Fruit fly (Drosophila melanogaster) Kc167 (cell line): Measurements from ENCODE around the gene nAChRalpha7.

Source experiments
- Myc ChIP-seq: fragments of >200 bp; optimal IDR thresholded peaks from 2 replicates; lab custom pipeline; 2017; ENCODE audit warnings: missing external identifiers
- Sin3A ChIP-seq: fragments of >200 bp; optimal IDR thresholded peaks from 2 replicates; lab custom pipeline; 2018; ENCODE audit warnings: missing external identifiers
- h ChIP-seq: fragments of >200 bp; optimal IDR thresholded peaks from 3 replicates; lab custom pipeline; 2018; ENCODE audit warnings: missing external identifiers
- insv ChIP-seq: fragments of >200 bp; optimal IDR thresholded peaks from 3 replicates; lab custom pipeline; 2018; ENCODE audit warnings: missing external identifiers
- psq ChIP-seq: fragments of >200 bp; optimal IDR thresholded peaks from 2 replicates; lab custom pipeline; 2017; ENCODE audit warnings: missing external identifiers
- ttk ChIP-seq: sonication (Bioruptor generic); optimal IDR thresholded peaks from 2 replicates; lab custom pipeline; 2017; ENCODE audit warnings: missing external identifiers

The nAChRalpha7 gene

DNA sequence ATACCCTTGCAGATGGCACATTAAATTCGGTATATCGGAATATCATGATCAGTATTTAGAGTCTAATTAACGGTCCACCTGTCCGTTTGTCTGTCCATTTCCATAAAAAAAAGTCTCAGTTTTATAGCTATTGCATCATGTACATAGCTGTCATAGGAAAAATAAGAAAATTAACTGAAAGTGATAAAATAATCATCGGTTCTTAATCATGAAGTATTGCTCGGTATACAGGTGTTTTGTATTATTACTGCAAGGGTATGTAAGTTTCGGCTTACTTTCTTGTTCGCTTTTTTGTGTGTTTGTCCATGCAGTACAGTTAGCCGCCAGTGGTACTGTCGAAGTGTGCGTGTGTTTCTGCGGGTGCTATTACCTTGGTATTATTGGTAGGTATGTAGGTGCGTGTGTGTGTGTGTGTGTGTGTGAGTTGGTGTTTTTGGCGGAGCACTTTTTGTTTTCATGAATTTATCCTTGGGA is 6.4 kb upstream of the nAChRalpha7 start:
- TF ChIP-seq psq = no peak
- no peak for TF ChIP-seq h (lab: Kevin White, UChicago)
- TF ChIP-seq Myc (lab: Kevin White, UChicago) = no peak
- no peak for TF ChIP-seq Sin3A (lab: Kevin White, UChicago)
- TF ChIP-seq ttk (lab: Kevin White, UChicago) = no peak
- TF ChIP-seq insv (lab: Kevin White, UChicago) = no peak

DNA sequence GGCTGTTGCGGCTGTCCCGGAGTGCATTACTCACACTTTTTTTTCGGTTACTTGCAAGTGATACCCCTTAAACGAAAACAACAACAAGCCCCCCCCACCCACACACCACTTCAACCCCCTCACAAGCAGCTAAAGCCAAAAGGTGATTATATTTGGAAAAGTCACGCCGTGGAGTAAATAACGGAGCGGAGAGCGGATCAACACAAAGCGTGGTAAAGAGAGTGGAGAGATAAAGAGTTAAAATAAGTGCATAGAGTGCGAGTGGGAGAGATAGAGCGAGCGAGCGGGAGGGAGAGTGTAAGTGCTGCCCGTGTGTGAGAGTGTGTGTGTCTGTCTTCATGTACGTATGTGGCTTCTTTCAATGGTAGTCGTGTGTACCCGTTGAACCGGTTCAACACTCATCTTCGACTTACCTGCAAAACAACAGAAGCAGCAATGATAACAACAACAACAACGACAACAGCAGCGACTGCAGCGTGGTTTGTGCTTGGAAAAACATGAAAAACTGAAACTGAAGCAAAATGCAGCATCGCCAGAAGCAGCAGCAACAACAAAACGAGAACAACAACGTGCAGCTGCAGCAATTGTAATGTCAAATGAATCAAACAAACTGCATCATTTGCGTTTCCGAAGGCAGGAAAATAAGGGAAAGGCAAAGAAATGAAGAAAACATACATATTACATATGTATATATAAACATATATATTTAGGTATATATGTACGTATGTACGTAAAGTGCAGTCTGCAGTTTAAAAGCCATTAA is 5.4 kb upstream of the nAChRalpha7 start:
- TF ChIP-seq Sin3A (lab: Kevin White, UChicago) (no peak), insv (lab: Kevin White, UChicago) (no peak), Myc (lab: Kevin White, UChicago) (no peak), psq (no peak), ttk (lab: Kevin White, UChicago) (no peak), h (lab: Kevin White, UChicago) (no peak)

DNA sequence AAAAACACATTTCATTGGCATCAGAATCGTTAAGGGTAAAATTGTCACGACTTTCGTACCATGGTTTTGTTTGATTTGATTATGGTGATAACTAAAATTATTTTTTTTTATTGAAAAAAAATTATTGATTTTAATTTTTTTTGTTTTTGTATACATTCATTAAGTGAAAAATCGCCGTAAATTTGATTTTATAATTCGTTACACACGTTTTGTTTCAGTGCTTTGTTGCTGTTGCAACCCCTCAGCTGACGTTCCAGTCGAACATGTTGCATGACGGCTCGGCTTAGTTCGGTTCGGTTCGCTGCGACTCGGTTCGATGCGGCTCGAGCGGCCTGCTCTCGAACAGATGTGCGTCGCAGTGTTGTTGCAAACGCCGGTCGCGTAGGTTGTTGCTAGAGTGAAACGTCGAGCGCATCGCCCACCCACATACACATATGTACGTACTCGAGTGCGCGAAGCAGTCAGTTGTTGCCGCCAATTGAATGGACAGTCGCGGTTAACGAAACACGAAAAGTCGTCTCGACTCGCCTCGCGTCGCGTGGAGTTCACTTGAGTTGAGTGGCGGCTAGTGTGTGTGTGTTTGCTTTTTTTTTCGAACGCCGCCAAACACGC is 4.7 kb upstream of the nAChRalpha7 start, which contains the start of gene kek5:
Gene kek5 (plus strand): TSS at position 352 of the 612 bp plus-strand sequence.
- TF ChIP-seq ttk (lab: Kevin White, UChicago) = no peak
- TF ChIP-seq insv (lab: Kevin White, UChicago) = no peak
- TF ChIP-seq Sin3A (lab: Kevin White, UChicago) = no peak
- no peak for TF ChIP-seq Myc (lab: Kevin White, UChicago)
- no peak for TF ChIP-seq h (lab: Kevin White, UChicago)

DNA sequence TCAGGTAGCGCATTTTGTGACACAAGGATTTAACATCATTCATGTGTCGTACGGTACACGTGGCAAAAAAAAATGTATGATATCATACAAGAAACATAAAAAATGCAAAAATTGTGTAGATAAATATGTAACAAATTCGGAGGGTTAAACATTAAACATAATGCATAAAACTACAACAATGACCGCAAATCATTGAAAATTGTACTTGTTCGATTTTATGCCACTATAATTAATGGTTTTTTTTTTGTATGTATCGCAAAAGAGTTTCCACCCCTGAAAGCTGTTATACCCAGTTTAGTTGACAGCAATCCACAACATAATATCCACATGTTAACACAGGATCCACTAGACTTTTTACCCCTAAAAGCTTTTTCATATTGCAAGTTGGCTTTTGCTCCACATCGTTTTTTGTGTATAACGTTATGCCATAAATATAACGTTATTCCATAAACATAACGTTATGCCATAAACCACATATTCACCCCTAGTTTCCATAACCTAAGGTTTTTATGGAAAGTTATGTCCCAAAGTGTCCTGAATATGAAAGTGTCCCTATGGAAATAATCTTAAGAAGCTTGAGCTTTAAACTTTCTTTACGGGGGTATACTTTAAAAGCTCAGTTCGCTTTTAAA is 704 bp upstream of the nAChRalpha7 start:
- no peak for TF ChIP-seq insv (lab: Kevin White, UChicago)
- no peak for TF ChIP-seq psq
- no peak for TF ChIP-seq Myc (lab: Kevin White, UChicago)
- no peak for TF ChIP-seq ttk (lab: Kevin White, UChicago)
- no peak for TF ChIP-seq Sin3A (lab: Kevin White, UChicago)
- TF ChIP-seq h (lab: Kevin White, UChicago) = no peak

DNA sequence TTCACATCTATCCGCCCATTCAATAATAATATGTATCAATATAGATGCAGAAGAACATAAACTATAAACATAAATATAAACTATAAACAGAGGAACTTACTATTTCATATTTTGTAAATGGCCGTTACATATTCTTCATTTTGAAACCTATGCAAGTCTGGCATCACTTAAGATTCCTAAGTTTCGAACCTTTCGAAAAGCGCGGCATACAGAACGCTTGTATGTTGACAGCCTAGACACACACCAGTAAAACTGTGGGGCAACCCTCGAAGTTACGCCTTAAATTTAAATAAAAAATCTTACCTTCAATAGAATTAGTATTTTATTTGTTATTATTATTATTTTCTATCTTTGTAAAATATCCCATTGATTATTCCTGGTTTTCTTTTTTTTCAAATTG is 21.5 kb downstream of the nAChRalpha7 start:
- TF ChIP-seq ttk (lab: Kevin White, UChicago) = no peak
- TF ChIP-seq psq = no peak
- TF ChIP-seq h (lab: Kevin White, UChicago) = no peak
- no peak for TF ChIP-seq Myc (lab: Kevin White, UChicago)
- TF ChIP-seq insv (lab: Kevin White, UChicago) = no peak
- TF ChIP-seq Sin3A (lab: Kevin White, UChicago) = no peak

DNA sequence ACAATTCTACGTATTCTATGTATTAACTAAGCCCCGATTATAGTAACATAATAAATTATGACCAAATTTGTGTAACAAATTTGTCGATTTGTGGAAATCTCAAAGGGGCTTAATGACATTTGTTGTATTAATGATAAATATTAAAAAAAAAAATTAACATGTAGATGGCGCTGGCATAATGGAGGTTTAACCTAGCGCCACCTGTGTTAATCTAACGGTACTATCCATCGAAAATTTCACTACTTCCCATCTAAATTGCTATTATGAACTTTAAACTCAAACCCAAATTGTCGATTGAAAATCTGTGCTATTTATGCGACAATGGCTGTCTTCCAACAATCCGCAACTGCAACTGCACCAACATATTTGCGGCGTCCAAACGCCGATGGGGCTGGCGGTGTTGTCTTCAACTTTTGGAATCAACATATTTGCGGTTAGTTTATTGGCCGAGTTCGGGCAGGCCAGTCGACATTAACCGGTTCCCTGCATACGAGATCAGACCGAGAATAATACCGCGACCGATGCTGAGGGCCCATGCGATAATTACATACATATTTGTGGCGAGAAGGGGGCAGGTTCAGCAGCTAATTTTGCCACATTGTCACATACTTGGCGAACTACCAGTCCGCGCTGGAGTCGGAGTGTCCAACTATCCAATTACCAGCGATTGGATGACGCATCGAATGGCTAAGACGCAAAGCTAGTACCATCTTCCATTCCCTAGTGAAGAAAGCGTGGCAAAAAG is 22.3 kb downstream of the nAChRalpha7 start:
- no peak for TF ChIP-seq Sin3A (lab: Kevin White, UChicago)
- TF ChIP-seq psq = no peak
- no peak for TF ChIP-seq Myc (lab: Kevin White, UChicago)
- no peak for TF ChIP-seq h (lab: Kevin White, UChicago)
- TF ChIP-seq insv (lab: Kevin White, UChicago) = no peak
- TF ChIP-seq ttk (lab: Kevin White, UChicago) = no peak

DNA sequence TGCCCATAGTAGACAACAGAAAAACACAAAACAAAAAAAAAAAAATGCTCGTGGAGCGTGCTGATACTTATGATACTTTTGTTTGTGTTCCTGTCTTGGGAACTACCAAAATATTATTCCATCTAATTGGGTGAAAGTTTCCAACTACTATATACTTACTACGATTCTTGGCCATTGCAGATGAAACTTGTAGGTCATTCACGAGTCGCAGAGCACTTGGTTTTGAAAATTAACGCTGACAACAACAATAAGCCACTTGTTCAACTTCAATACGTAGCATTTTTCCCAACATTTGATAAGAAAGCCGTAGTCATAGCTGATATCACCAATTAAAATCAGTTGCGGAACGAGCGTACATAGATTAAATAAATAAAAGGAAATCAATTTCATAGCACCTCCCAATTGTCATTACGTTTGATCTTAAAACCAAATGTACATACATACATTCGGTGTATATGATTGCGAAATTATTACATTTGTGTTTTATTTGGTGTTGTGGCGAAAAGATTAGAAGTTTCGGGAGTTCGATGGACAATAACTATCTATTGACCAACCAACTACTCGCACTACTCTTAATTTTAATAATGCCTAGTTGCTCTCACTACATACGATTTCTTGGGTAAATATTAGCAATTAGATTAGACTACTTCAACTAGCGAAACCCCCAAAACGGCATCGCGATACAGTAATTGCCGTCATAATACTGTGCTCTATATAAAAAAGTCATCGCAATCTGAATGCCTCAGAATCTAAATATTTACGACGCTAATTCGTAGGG is 23.5 kb downstream of the nAChRalpha7 start:
- TF ChIP-seq insv (lab: Kevin White, UChicago) = no peak
- no peak for TF ChIP-seq Myc (lab: Kevin White, UChicago)
- TF ChIP-seq ttk (lab: Kevin White, UChicago) = no peak
- TF ChIP-seq Sin3A (lab: Kevin White, UChicago) = no peak
- TF ChIP-seq h (lab: Kevin White, UChicago) = no peak

DNA sequence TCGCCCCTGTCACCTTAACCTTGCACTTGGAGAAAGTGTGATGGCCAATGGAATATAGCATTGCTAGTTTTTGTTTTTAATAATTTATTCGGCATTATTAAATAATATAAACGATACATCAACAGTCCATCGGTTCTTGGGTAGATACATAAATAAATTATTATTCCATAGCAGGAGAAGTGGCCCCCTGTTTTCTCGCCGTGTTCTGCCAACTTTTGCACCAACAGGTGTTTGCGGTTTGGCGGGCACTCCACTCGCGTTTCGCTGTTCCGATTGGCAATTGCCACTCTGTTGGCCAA is 24.5 kb downstream of the nAChRalpha7 start:
- TF ChIP-seq Myc (lab: Kevin White, UChicago) = no peak
- no peak for TF ChIP-seq psq
- TF ChIP-seq Sin3A (lab: Kevin White, UChicago) = no peak
- TF ChIP-seq insv (lab: Kevin White, UChicago) = no peak
- no peak for TF ChIP-seq ttk (lab: Kevin White, UChicago)
- no peak for TF ChIP-seq h (lab: Kevin White, UChicago)

DNA sequence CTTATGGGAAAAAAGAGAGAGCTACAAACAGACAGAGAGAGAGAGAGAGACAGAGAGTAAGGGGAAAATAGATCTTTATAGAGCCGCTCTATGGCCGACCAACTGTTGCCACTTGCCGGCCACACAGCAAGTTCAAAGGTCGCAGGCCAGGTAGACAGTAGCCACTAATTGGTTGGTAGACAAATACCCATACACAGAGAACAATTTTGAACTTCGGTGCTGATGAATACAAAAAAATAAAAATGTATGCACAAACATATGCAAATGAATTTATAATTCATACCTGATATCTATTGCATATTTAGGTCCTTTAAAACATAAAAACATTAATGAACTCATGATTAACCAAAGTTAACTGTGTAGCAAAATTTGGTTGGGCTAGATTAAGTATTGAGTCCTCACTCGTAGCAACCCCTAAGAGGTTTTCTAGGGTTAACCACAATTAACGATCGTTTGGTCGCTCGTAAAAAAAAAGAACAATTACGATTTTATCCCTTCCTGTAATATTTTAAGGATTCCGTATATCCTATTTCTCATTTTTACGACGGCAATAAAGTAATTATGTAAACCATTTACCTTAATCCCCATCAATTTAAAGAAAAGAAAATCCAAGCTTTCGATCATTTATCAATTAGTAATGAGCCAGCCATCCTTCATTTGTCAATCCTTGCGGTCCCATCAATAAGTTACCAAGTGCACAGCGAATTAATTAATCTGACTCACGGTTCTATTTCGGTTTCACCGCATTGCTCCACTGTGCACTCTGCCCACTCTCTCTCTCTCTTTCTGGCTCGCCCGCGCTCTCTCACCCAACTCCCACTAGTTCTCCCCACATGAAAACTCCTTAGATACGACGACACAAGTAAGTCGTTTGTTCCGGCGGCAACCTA is 25.1 kb downstream of the nAChRalpha7 start:
- TF ChIP-seq Sin3A (lab: Kevin White, UChicago) (no peak), psq (no peak), Myc (lab: Kevin White, UChicago) (no peak)
